Worm (Caenorhabditis elegans) whole organism, midembryonic: ENCODE results near the gene fubl-1.

Source experiments
- T22C8.4 ChIP-seq: fragments of 200-800 bp; sonication (Bioruptor generic); IDR thresholded peaks from 2 replicates; pipeline ENCODE4 v1.3.6; 2022; ENCODE audit warnings: missing genetic modification characterization, missing compliant biosample characterization
- cog-1 ChIP-seq: sonication (generic microtip); optimal IDR thresholded peaks from 2 replicates; lab custom pipeline; 2016; ENCODE audit warnings: missing genetic modification characterization, missing compliant biosample characterization
- flt-1 ChIP-seq: fragments of 200-800 bp; sonication (Bioruptor generic); IDR thresholded peaks from 2 replicates; pipeline ENCODE4 v1.3.6; 2022; ENCODE audit warnings: missing genetic modification characterization, missing compliant biosample characterization
- klf-2 ChIP-seq: fragments of 200-800 bp; sonication (Bioruptor generic); conservative IDR thresholded peaks from 2 replicates; pipeline ENCODE4 v1.3.6; 2022; ENCODE audit warnings: missing genetic modification reagents, missing genetic modification characterization, missing compliant biosample characterization
- med-1 ChIP-seq: sonication (generic microtip); optimal IDR thresholded peaks from 2 replicates; lab custom pipeline; 2017; ENCODE audit warnings: missing genetic modification characterization, mild to moderate bottlenecking, missing compliant biosample characterization, antibody characterized with exemption, missing genetic modification reagents; ENCODE audit not compliant: insufficient read depth
- ref-1 ChIP-seq: fragments of 200-800 bp; sonication (Bioruptor generic); conservative IDR thresholded peaks from 2 replicates; pipeline ENCODE4 v1.3.6; 2022; ENCODE audit warnings: missing genetic modification reagents, missing genetic modification characterization, missing compliant biosample characterization
- tab-1 ChIP-seq: fragments of 200-800 bp; sonication (Bioruptor generic); IDR thresholded peaks from 2 replicates; pipeline ENCODE4 v1.3.6; 2022; ENCODE audit warnings: missing genetic modification characterization, missing compliant biosample characterization
- ztf-23 ChIP-seq: fragments of 200-800 bp; sonication (Bioruptor generic); IDR thresholded peaks from 2 replicates; pipeline ENCODE4 v1.3.6; 2022; ENCODE audit warnings: missing genetic modification reagents, missing genetic modification characterization, missing compliant biosample characterization
- ztf-29 ChIP-seq: fragments of 200-800 bp; sonication (Bioruptor generic); IDR thresholded peaks from 2 replicates; pipeline ENCODE4 v1.3.6; 2022; ENCODE audit warnings: missing genetic modification reagents, missing genetic modification characterization, missing compliant biosample characterization

DNA sequence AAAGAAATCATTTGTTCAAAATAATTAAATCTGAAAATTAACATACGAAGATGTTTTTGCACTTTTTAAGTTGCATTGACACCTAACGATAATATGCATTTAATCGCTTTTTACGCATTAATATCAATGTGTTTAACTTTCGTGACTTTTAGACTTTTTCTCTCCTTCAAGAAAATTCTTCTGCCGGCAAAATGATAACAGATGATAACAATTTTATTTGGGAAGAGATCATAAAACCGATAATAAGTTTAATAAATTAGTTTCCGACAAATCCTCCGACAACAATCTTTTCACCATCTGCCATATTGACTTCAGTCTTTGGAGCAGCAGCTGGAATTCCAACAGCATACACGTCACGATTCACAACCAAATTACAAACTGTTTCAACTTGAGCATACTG, 41.4 kb upstream of the fubl-1 start:
- TF ChIP-seq flt-1: no peak
- no peak for TF ChIP-seq med-1 (GFP tag; lab: Kevin White, UChicago)
- TF ChIP-seq T22C8.4 (GFP tag; lab: Robert Waterston, UW): no peak
- TF ChIP-seq ztf-29 (GFP tag; lab: Robert Waterston, UW): no peak
- TF ChIP-seq tab-1 (GFP tag; lab: Robert Waterston, UW): no peak
- TF ChIP-seq cog-1: no peak
- TF ChIP-seq ztf-23 (GFP tag; lab: Robert Waterston, UW): no peak
- TF ChIP-seq klf-2 (GFP tag; lab: Robert Waterston, UW): no peak
- TF ChIP-seq ref-1 (GFP tag; lab: Robert Waterston, UW): no peak
